Worm (Caenorhabditis elegans) whole organism, early embryonic: Measurements from ENCODE around the gene Y54E2A.10.

Experiments used
- B0310.2 ChIP-seq: sonication (generic microtip); optimal IDR thresholded peaks from 2 replicates; lab custom pipeline; 2016; ENCODE audit warnings: mild to moderate bottlenecking, missing genetic modification characterization, missing compliant biosample characterization
- ama-1 ChIP-seq: fragments of 150-350 bp; optimal IDR thresholded peaks from 2 replicates; lab custom pipeline; 2014
- ceh-13 ChIP-seq: fragments of 200-800 bp; sonication (Bioruptor generic); optimal IDR thresholded peaks from 2 replicates; lab custom pipeline; 2018; ENCODE audit warnings: mild to moderate bottlenecking, missing genetic modification characterization, missing compliant biosample characterization
- flt-1 ChIP-seq: fragments of 200-800 bp; sonication (Bioruptor generic); IDR thresholded peaks from 2 replicates; pipeline ENCODE4 v1.3.6; 2022; ENCODE audit warnings: missing genetic modification characterization, missing compliant biosample characterization
- sea-1 ChIP-seq: fragments of 200-800 bp; sonication (Bioruptor generic); conservative IDR thresholded peaks from 2 replicates; pipeline ENCODE4 v1.3.6; 2022; ENCODE audit warnings: missing genetic modification characterization, missing compliant biosample characterization

ce11 chrII:14798047-14798522, 7.2 kb downstream of the Y54E2A.10 start, which contains the start of gene tbc-20:
- no peak for TF ChIP-seq ama-1 (lab: Kevin White, UChicago)
- TF ChIP-seq B0310.2 (tag; lab: Kevin White, UChicago), result no peak
- no peak for TF ChIP-seq flt-1 (GFP tag; lab: Robert Waterston, UW)
- TF ChIP-seq ceh-13 (GFP tag; lab: Kevin White, UChicago), result no peak
- no peak for TF ChIP-seq sea-1 (GFP tag; lab: Robert Waterston, UW)
